Worm (Caenorhabditis elegans) whole organism, L4 larva: ENCODE data around the gene F11A10.5.

Experiments
- D1046.2 ChIP-seq: fragments of 200-800 bp; sonication (Bioruptor generic); IDR thresholded peaks from 2 replicates; pipeline ENCODE4 v1.3.6; 2022; ENCODE audit warnings: missing genetic modification characterization, missing compliant biosample characterization
- F10B5.3 ChIP-seq: sonication (generic microtip); optimal IDR thresholded peaks from 2 replicates; lab custom pipeline; 2016; ENCODE audit warnings: mild to moderate bottlenecking, missing genetic modification characterization, missing compliant biosample characterization
- F37D6.2 ChIP-seq: sonication (generic microtip); optimal IDR thresholded peaks from 2 replicates; lab custom pipeline; 2016; ENCODE audit warnings: mild to moderate bottlenecking, missing genetic modification characterization, missing compliant biosample characterization
- F44E2.7 ChIP-seq: fragments of 200-800 bp; sonication (Bioruptor generic); IDR thresholded peaks from 2 replicates; pipeline ENCODE4 v2.1.2; 2022; ENCODE audit warnings: missing genetic modification characterization, missing compliant biosample characterization
- R02D3.7 ChIP-seq: fragments of 150-350 bp; sonication (generic microtip); optimal IDR thresholded peaks from 3 replicates; lab custom pipeline; 2014; ENCODE audit warnings: missing biosample characterization, missing genetic modification characterization
- T26A8.4 ChIP-seq: fragments of 200-800 bp; sonication (Bioruptor generic); IDR thresholded peaks from 2 replicates; pipeline ENCODE4 v1.3.6; 2022; ENCODE audit warnings: missing genetic modification characterization, missing compliant biosample characterization
- Y5F2A.4 ChIP-seq: fragments of 200-800 bp; sonication (Bioruptor generic); optimal IDR thresholded peaks from 2 replicates; lab custom pipeline; 2018; ENCODE audit warnings: mild to moderate bottlenecking, missing genetic modification characterization, missing compliant biosample characterization
- Y75B8A.6 ChIP-seq: fragments of 200-800 bp; sonication (Bioruptor generic); IDR thresholded peaks from 2 replicates; pipeline ENCODE4 v1.3.6; 2022; ENCODE audit warnings: missing genetic modification reagents, missing genetic modification characterization, missing compliant biosample characterization
- ZK337.2 ChIP-seq: fragments of 200-800 bp; sonication (Bioruptor generic); IDR thresholded peaks from 2 replicates; pipeline ENCODE4 v1.3.6; 2022; ENCODE audit warnings: missing genetic modification reagents, missing genetic modification characterization, missing compliant biosample characterization
- attf-4 ChIP-seq: sonication (generic microtip); optimal IDR thresholded peaks from 3 replicates; lab custom pipeline; 2017; ENCODE audit warnings: missing biosample characterization, missing genetic modification characterization
- ceh-20 ChIP-seq: fragments of 200-800 bp; sonication (Bioruptor generic); IDR thresholded peaks from 2 replicates; pipeline ENCODE4 v1.3.6; 2022; ENCODE audit warnings: missing genetic modification reagents, missing genetic modification characterization, missing compliant biosample characterization
- ceh-62 ChIP-seq: sonication (generic microtip); optimal IDR thresholded peaks from 2 replicates; lab custom pipeline; 2017; ENCODE audit warnings: missing biosample characterization, missing genetic modification characterization
- cey-2 ChIP-seq: sonication (generic microtip); optimal IDR thresholded peaks from 3 replicates; lab custom pipeline; 2017; ENCODE audit warnings: missing genetic modification characterization, mild to moderate bottlenecking, missing compliant biosample characterization, antibody characterized with exemption, borderline replicate concordance; ENCODE audit not compliant: insufficient read depth
- ctbp-1 ChIP-seq: fragments of 200-800 bp; sonication (Bioruptor generic); IDR thresholded peaks from 2 replicates; pipeline ENCODE4 v1.3.6; 2022; ENCODE audit warnings: missing genetic modification reagents, missing genetic modification characterization, missing compliant biosample characterization
- daf-19 ChIP-seq: fragments of 200-800 bp; sonication (Bioruptor generic); conservative IDR thresholded peaks from 2 replicates; pipeline ENCODE4 v1.3.6; 2022; ENCODE audit warnings: missing genetic modification characterization, missing compliant biosample characterization
- daf-8 ChIP-seq: fragments of 200-800 bp; sonication (Bioruptor generic); IDR thresholded peaks from 2 replicates; pipeline ENCODE4 v1.3.6; 2022; ENCODE audit warnings: missing genetic modification characterization, missing compliant biosample characterization
- dmd-6 ChIP-seq: fragments of 200-800 bp; sonication (Bioruptor generic); IDR thresholded peaks from 2 replicates; pipeline ENCODE4 v1.3.6; 2022; ENCODE audit warnings: missing genetic modification reagents, missing genetic modification characterization, missing compliant biosample characterization
- dpl-1 ChIP-seq: fragments of 150-350 bp; optimal IDR thresholded peaks from 2 replicates; lab custom pipeline; 2014; ENCODE audit warnings: missing biosample characterization, missing genetic modification reagents, missing genetic modification characterization
- egl-43 ChIP-seq: fragments of 200-800 bp; sonication (Bioruptor generic); IDR thresholded peaks from 2 replicates; pipeline ENCODE4 v1.3.6; 2022; ENCODE audit warnings: missing genetic modification reagents, missing genetic modification characterization, missing compliant biosample characterization
- gei-8 ChIP-seq: fragments of 200-800 bp; sonication (Bioruptor generic); optimal IDR thresholded peaks from 2 replicates; lab custom pipeline; 2018; ENCODE audit warnings: mild to moderate bottlenecking, missing genetic modification characterization, missing compliant biosample characterization
- hlh-30 ChIP-seq: sonication (generic microtip); optimal IDR thresholded peaks from 2 replicates; lab custom pipeline; 2017; ENCODE audit warnings: antibody characterized with exemption, mild to moderate bottlenecking, missing genetic modification characterization, missing compliant biosample characterization; ENCODE audit not compliant: insufficient read depth
- hmg-1.1 ChIP-seq: fragments of 200-800 bp; sonication (Bioruptor generic); IDR thresholded peaks from 2 replicates; pipeline ENCODE4 v1.3.6; 2022; ENCODE audit warnings: missing genetic modification reagents, missing genetic modification characterization, missing compliant biosample characterization
- lin-38 ChIP-seq: fragments of 200-800 bp; sonication (Bioruptor generic); IDR thresholded peaks from 2 replicates; pipeline ENCODE4 v1.3.6; 2022; ENCODE audit warnings: missing genetic modification reagents, missing genetic modification characterization, missing compliant biosample characterization
- mdl-1 ChIP-seq, 2 experiments: fragments of 150-350 bp in 1 of 2; sonication (generic microtip) in 1 of 2; optimal IDR thresholded peaks; 2 replicates each; lab custom pipeline; 2014 to 2017; ENCODE audit warnings: missing biosample characterization in 2 of 2, missing genetic modification characterization in 2 of 2
- mep-1 ChIP-seq: fragments of 150-350 bp; sonication (generic microtip); optimal IDR thresholded peaks from 3 replicates; lab custom pipeline; 2014; ENCODE audit warnings: missing biosample characterization, missing genetic modification characterization
- mxl-3 ChIP-seq: fragments of 200-800 bp; sonication (Bioruptor generic); optimal IDR thresholded peaks from 2 replicates; lab custom pipeline; 2018; ENCODE audit warnings: mild to moderate bottlenecking, missing genetic modification characterization, missing compliant biosample characterization
- nhr-237 ChIP-seq: sonication (generic microtip); optimal IDR thresholded peaks from 2 replicates; lab custom pipeline; 2017; ENCODE audit warnings: missing biosample characterization, missing genetic modification characterization
- nhr-76 ChIP-seq: fragments of 150-350 bp; optimal IDR thresholded peaks from 2 replicates; lab custom pipeline; 2014; ENCODE audit warnings: missing biosample characterization, missing genetic modification characterization
- set-16 ChIP-seq: fragments of 200-800 bp; sonication (Bioruptor generic); IDR thresholded peaks from 2 replicates; pipeline ENCODE4 v1.3.6; 2022; ENCODE audit warnings: missing genetic modification reagents, missing genetic modification characterization, missing compliant biosample characterization
- snpc-1.2 ChIP-seq: fragments of 200-800 bp; sonication (Bioruptor generic); IDR thresholded peaks from 2 replicates; pipeline ENCODE4 v1.3.6; 2022; ENCODE audit warnings: missing genetic modification reagents, missing genetic modification characterization, missing compliant biosample characterization
- snpc-4 ChIP-seq: fragments of 150-350 bp; optimal IDR thresholded peaks from 2 replicates; lab custom pipeline; 2014; ENCODE audit warnings: missing biosample characterization, missing genetic modification characterization
- spr-1 ChIP-seq: sonication (generic microtip); optimal IDR thresholded peaks from 2 replicates; lab custom pipeline; 2016; ENCODE audit warnings: mild to moderate bottlenecking, missing genetic modification characterization, missing compliant biosample characterization
- tag-97 ChIP-seq: fragments of 200-800 bp; sonication (Bioruptor generic); IDR thresholded peaks from 2 replicates; pipeline ENCODE4 v1.3.6; 2022; ENCODE audit warnings: missing genetic modification characterization, missing compliant biosample characterization
- tra-1 ChIP-seq: fragments of 200-800 bp; sonication (Bioruptor generic); IDR thresholded peaks from 2 replicates; pipeline ENCODE4 v1.3.6; 2022; ENCODE audit warnings: missing genetic modification reagents, missing genetic modification characterization, missing compliant biosample characterization
- unc-39 ChIP-seq: sonication (generic microtip); optimal IDR thresholded peaks from 2 replicates; lab custom pipeline; 2017; ENCODE audit warnings: missing biosample characterization, missing genetic modification characterization
- vab-7 ChIP-seq: fragments of 200-800 bp; sonication (Bioruptor generic); IDR thresholded peaks from 2 replicates; pipeline ENCODE4 v1.3.6; 2022; ENCODE audit warnings: missing genetic modification reagents, missing genetic modification characterization, missing compliant biosample characterization
- zfp-2 ChIP-seq: sonication (generic microtip); optimal IDR thresholded peaks from 2 replicates; lab custom pipeline; 2016; ENCODE audit warnings: mild to moderate bottlenecking, missing genetic modification characterization, missing compliant biosample characterization

F11A10.5 gene

ce11 chrIV:12108984-12109657, 15.2 kb downstream of the F11A10.5 start (continued):
- TF ChIP-seq set-16 (GFP tag; lab: Robert Waterston, UW) (peak; percentile 82), gei-8 (GFP tag; lab: Kevin White, UChicago) (peak; percentile 27), nhr-76 (no peak), cey-2 (tag; lab: Kevin White, UChicago) (no peak), snpc-4 (tag; lab: Kevin White, UChicago) (no peak), daf-19 (no peak), hmg-1.1 (GFP tag; lab: Robert Waterston, UW) (no peak; the same call in 1 of the 2 replicates), dmd-6 (GFP tag; lab: Robert Waterston, UW) (no peak), ctbp-1 (GFP tag; lab: Robert Waterston, UW) (no peak; the same call in 1 of the 2 replicates), daf-8 (no peak), tag-97 (GFP tag; lab: Robert Waterston, UW) (no peak), T26A8.4 (GFP tag; lab: Robert Waterston, UW) (no peak), D1046.2 (GFP tag; lab: Robert Waterston, UW) (no peak), egl-43 (GFP tag; lab: Robert Waterston, UW) (peak; percentile 49; the same call in 1 of the 2 replicates), nhr-237 (tag; lab: Kevin White, UChicago) (no peak), Y75B8A.6 (GFP tag; lab: Robert Waterston, UW) (no peak), mep-1 (no peak), lin-38 (GFP tag; lab: Robert Waterston, UW) (no peak), F37D6.2 (tag; lab: Kevin White, UChicago) (no peak), ZK337.2 (GFP tag; lab: Robert Waterston, UW) (no peak), F10B5.3 (tag; lab: Kevin White, UChicago) (no peak), hlh-30 (tag; lab: Kevin White, UChicago) (no peak), mxl-3 (GFP tag; lab: Kevin White, UChicago) (no peak), snpc-1.2 (GFP tag; lab: Robert Waterston, UW) (no peak), mdl-1 (tag; optimal IDR thresholded peaks at IDR 0.05; lab: Kevin White, UChicago) (no peak), unc-39 (tag; lab: Kevin White, UChicago) (no peak)

ce11 chrIV:12109743-12110142, 15.8 kb downstream of the F11A10.5 start:
- TF ChIP-seq tra-1 (GFP tag; lab: Robert Waterston, UW) (0 out of 2 replicates have a peak, but pooled peaks have one; percentile 19), vab-7 (no peak), hmg-1.1 (GFP tag; lab: Robert Waterston, UW) (no peak)
- TF ChIP-seq, all 104 proteins: peak for 1

ce11 chrIV:12110339-12110738, 16.4 kb downstream of the F11A10.5 start, which contains the start of gene col-129:
Gene col-129, minus strand, starts transcription at chrIV:12110439.
- TF ChIP-seq attf-4 (tag; lab: Kevin White, UChicago) (no peak), ceh-62 (no peak), ceh-20 (GFP tag; lab: Robert Waterston, UW) (no peak), spr-1 (tag; lab: Kevin White, UChicago) (no peak), dpl-1 (GFP tag; lab: Kevin White, UChicago) (no peak), F44E2.7 (no peak), zfp-2 (no peak), R02D3.7 (tag; lab: Kevin White, UChicago) (no peak)

ce11 chrIV:12111477-12111876, 17.6 kb downstream of the F11A10.5 start, which contains the start of gene dlc-2:
Gene dlc-2, minus strand, starts transcription at chrIV:12111577.
- TF ChIP-seq Y5F2A.4 (GFP tag; lab: Kevin White, UChicago) (no peak), ceh-62 (no peak), tra-1 (GFP tag; lab: Robert Waterston, UW) (no peak), mxl-3 (GFP tag; lab: Kevin White, UChicago) (no peak), nhr-237 (tag; lab: Kevin White, UChicago) (no peak)
